Fruit fly (Drosophila melanogaster): ENCODE data around the gene Ddrgk1.

DNA sequence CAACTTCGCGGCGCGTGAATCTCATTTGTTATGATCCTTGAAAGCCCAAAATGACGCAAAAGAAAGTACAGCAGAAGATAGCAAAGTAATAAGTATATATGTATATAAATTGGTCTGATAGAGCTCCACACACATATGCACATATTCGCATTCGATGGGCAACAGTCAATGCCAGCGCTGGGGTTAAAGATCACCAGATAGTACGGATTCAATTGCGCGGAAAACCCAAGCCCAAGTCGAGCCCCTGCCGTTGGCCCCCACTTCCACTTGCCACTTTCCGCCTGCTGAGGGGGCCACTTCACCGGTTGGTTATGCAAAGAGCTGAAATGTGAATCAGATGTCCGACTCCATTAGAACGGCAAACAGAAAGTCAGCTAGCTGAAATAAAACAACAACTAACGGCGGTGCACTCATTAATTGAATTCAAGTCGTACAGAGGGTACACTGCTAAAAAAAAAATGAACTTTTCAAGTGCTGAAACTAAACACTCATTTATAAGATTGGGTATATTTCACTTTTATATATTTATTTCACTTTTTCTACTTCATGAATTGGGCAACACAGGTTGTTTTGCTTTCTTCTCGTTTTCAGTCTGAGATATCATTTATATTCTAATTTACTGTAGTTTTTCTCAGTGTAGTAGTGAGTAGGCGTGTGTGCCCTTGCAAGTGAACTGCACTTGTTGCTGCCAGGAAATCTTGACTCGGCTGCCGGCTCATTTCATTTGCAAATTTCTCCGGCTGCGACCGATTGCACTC lies 19.5 kb upstream of the Ddrgk1 start:
- TF ChIP-seq CTCF (optimal IDR thresholded peaks at IDR 0.05), result no peak
- TF ChIP-seq CG8478 (optimal IDR thresholded peaks at IDR 0.05), result no peak
